In genomic region chrX:7300356-7300721, dm6 we compare ENCODE assay signal across 1 fruit fly cellular context.
TF ChIP-seq lines count a peak whose summit lies in the region.

No protein-coding gene starts in this region.

TF ChIP-seq in whole organism, embryonic, 481 proteins besides CTCF, POLR2A, EP300 and RAD21 (continued from another document):
- peak; percentile 19 for TF ChIP-seq CG2116 (GFP tag; optimal IDR thresholded peaks at IDR 0.05; lab: Kevin White, UChicago)
- TF ChIP-seq Trl (optimal IDR thresholded peaks at IDR 0.05; lab: Kevin White, UChicago) = no peak
- no peak for TF ChIP-seq Trl (GFP tag; optimal IDR thresholded peaks at IDR 0.05; lab: Kevin White, UChicago)
- peak; percentile 34 for TF ChIP-seq Blimp-1 (GFP tag; optimal IDR thresholded peaks at IDR 0.05; lab: Kevin White, UChicago)
- no peak for TF ChIP-seq dmrt11E (tag; optimal IDR thresholded peaks at IDR 0.05; lab: Kevin White, UChicago)
- TF ChIP-seq CG12391 (tag; optimal IDR thresholded peaks at IDR 0.05; lab: Kevin White, UChicago) = peak; percentile 5
- no peak for TF ChIP-seq bbx (GFP tag; IDR thresholded peaks at IDR 0.05; lab: Robert Waterston, UW; ENCODE audit: partially characterized antibody)
- 0 out of 2 replicates have a peak, but pooled peaks have one; percentile 15 for TF ChIP-seq slbo (GFP tag; IDR thresholded peaks at IDR 0.05; lab: Robert Waterston, UW)
- no peak for TF ChIP-seq so (GFP tag; IDR thresholded peaks at IDR 0.05; lab: Robert Waterston, UW)
- no peak for TF ChIP-seq CG15601 (tag; optimal IDR thresholded peaks at IDR 0.05; lab: Kevin White, UChicago)
- peak; percentile 9 for TF ChIP-seq D19A (tag; optimal IDR thresholded peaks at IDR 0.05; lab: Kevin White, UChicago)
- TF ChIP-seq peb (GFP tag; IDR thresholded peaks at IDR 0.05; lab: Robert Waterston, UW) = 0 out of 2 replicates have a peak, but pooled peaks have one; percentile 21
- no peak for TF ChIP-seq BEAF-32 (GFP tag; optimal IDR thresholded peaks at IDR 0.05; lab: Kevin White, UChicago)
- no peak for TF ChIP-seq CG1647 (GFP tag; optimal IDR thresholded peaks at IDR 0.05; lab: Kevin White, UChicago)
- TF ChIP-seq CG1832 (GFP tag; optimal IDR thresholded peaks at IDR 0.05; lab: Kevin White, UChicago) = peak; percentile 25
- no peak for TF ChIP-seq dm (GFP tag; optimal IDR thresholded peaks at IDR 0.05; lab: Kevin White, UChicago)
- TF ChIP-seq Meics (GFP tag; optimal IDR thresholded peaks at IDR 0.05; lab: Kevin White, UChicago) = peak; percentile 19
- no peak for TF ChIP-seq shn (GFP tag; optimal IDR thresholded peaks at IDR 0.05; lab: Kevin White, UChicago)
- TF ChIP-seq CoRest (tag; optimal IDR thresholded peaks at IDR 0.05; lab: Kevin White, UChicago) = peak; percentile 4
- TF ChIP-seq CG31224 (GFP tag; IDR thresholded peaks at IDR 0.05; lab: Robert Waterston, UW) = no peak; the same call in 1 of the 2 replicates
- TF ChIP-seq dysf (GFP tag; IDR thresholded peaks at IDR 0.05; lab: Robert Waterston, UW) = no peak
- no peak for TF ChIP-seq sc (optimal IDR thresholded peaks at IDR 0.05; lab: Kevin White, UChicago)
- no peak for TF ChIP-seq sc (GFP tag; optimal IDR thresholded peaks at IDR 0.05; lab: Kevin White, UChicago)
- no peak for TF ChIP-seq trem (tag; optimal IDR thresholded peaks at IDR 0.05; lab: Kevin White, UChicago)
- TF ChIP-seq cad (GFP tag; optimal IDR thresholded peaks at IDR 0.05; lab: Kevin White, UChicago) = no peak
- 0 out of 3 replicates have a peak, but pooled peaks have one; percentile 48 for TF ChIP-seq otp (GFP tag; IDR thresholded peaks at IDR 0.05; lab: Robert Waterston, UW)
- 0 out of 2 replicates have a peak, but pooled peaks have one; percentile 14 for TF ChIP-seq ttk (GFP tag; IDR thresholded peaks at IDR 0.05; lab: Robert Waterston, UW)
- TF ChIP-seq CG12942 (GFP tag; optimal IDR thresholded peaks at IDR 0.05; lab: Kevin White, UChicago) = no peak
- TF ChIP-seq CG10565 (GFP tag; optimal IDR thresholded peaks at IDR 0.05; lab: Kevin White, UChicago) = no peak
- TF ChIP-seq ssp (GFP tag; IDR thresholded peaks at IDR 0.05; lab: Robert Waterston, UW) = no peak
- no peak for TF ChIP-seq HLH54F (GFP tag; optimal IDR thresholded peaks at IDR 0.05; lab: Kevin White, UChicago)
- no peak for TF ChIP-seq Fer1 (GFP tag; optimal IDR thresholded peaks at IDR 0.05; lab: Kevin White, UChicago)
- TF ChIP-seq Aef1 (GFP tag; IDR thresholded peaks at IDR 0.05; lab: Robert Waterston, UW) = peak; percentile 72
- peak; percentile 4 for TF ChIP-seq CG12071 (GFP tag; optimal IDR thresholded peaks at IDR 0.05; lab: Kevin White, UChicago)
- peak; percentile 79 for TF ChIP-seq Med (GFP tag; lab: Kevin White, UChicago)
- TF ChIP-seq Dll (GFP tag; IDR thresholded peaks at IDR 0.05; lab: Robert Waterston, UW; ENCODE audit: partially characterized antibody) = no peak
- peak; percentile 90 for TF ChIP-seq CG4360 (GFP tag; IDR thresholded peaks at IDR 0.05; lab: Robert Waterston, UW)
- peak; percentile 23 for TF ChIP-seq CG6765 (GFP tag; optimal IDR thresholded peaks at IDR 0.05; lab: Kevin White, UChicago)
- TF ChIP-seq CG8944 (GFP tag; optimal IDR thresholded peaks at IDR 0.05; lab: Kevin White, UChicago) = no peak
- peak; percentile 8 for TF ChIP-seq Myb (GFP tag; optimal IDR thresholded peaks at IDR 0.05; lab: Kevin White, UChicago)
- no peak for TF ChIP-seq CG6854 (GFP tag; optimal IDR thresholded peaks at IDR 0.05; lab: Kevin White, UChicago)
- TF ChIP-seq NFAT (GFP tag; IDR thresholded peaks at IDR 0.05; lab: Robert Waterston, UW) = peak; percentile 24; the same call in 1 of the 2 replicates
- no peak for TF ChIP-seq CG8089 (GFP tag; optimal IDR thresholded peaks at IDR 0.05; lab: Kevin White, UChicago)
- peak; percentile 99 for TF ChIP-seq CG3407 (GFP tag; optimal IDR thresholded peaks at IDR 0.05; lab: Kevin White, UChicago)
- TF ChIP-seq tup (GFP tag; optimal IDR thresholded peaks at IDR 0.05; lab: Kevin White, UChicago) = no peak
- no peak for TF ChIP-seq Scr (GFP tag; IDR thresholded peaks at IDR 0.05; lab: Robert Waterston, UW; ENCODE audit: partially characterized antibody)
- no peak for TF ChIP-seq Hmr (GFP tag; optimal IDR thresholded peaks at IDR 0.05; lab: Kevin White, UChicago)
- 0 out of 2 replicates have a peak, but pooled peaks have one; percentile 5 for TF ChIP-seq CG14014 (GFP tag; IDR thresholded peaks at IDR 0.05; lab: Robert Waterston, UW)
- 0 out of 2 replicates have a peak, but pooled peaks have one; percentile 8 for TF ChIP-seq CG31441 (GFP tag; IDR thresholded peaks at IDR 0.05; lab: Robert Waterston, UW)
- TF ChIP-seq D19B (GFP tag; optimal IDR thresholded peaks at IDR 0.05; lab: Kevin White, UChicago) = no peak
- no peak for TF ChIP-seq CG11723 (GFP tag; optimal IDR thresholded peaks at IDR 0.05; lab: Kevin White, UChicago)
- TF ChIP-seq CG10321 (GFP tag; IDR thresholded peaks at IDR 0.05; lab: Robert Waterston, UW) = 0 out of 2 replicates have a peak, but pooled peaks have one; percentile 5
- peak; percentile 29 for TF ChIP-seq Nf-YC (tag; optimal IDR thresholded peaks at IDR 0.05; lab: Kevin White, UChicago)
- peak; percentile 93 for TF ChIP-seq CG12769 (tag; optimal IDR thresholded peaks at IDR 0.05; lab: Kevin White, UChicago)
- peak; percentile 48 for TF ChIP-seq Rfx (GFP tag; IDR thresholded peaks at IDR 0.05; lab: Robert Waterston, UW)
- no peak for TF ChIP-seq CG30431 (GFP tag; optimal IDR thresholded peaks at IDR 0.05; lab: Kevin White, UChicago)
- no peak for TF ChIP-seq CG4854 (GFP tag; optimal IDR thresholded peaks at IDR 0.05; lab: Kevin White, UChicago)
- TF ChIP-seq pho (GFP tag; optimal IDR thresholded peaks at IDR 0.05; lab: Kevin White, UChicago) = no peak
- TF ChIP-seq onecut (GFP tag; IDR thresholded peaks at IDR 0.05; lab: Robert Waterston, UW) = 0 out of 2 replicates have a peak, but pooled peaks have one; percentile 5
- TF ChIP-seq phol (tag; optimal IDR thresholded peaks at IDR 0.05; lab: Kevin White, UChicago) = peak; percentile 65
- peak; percentile 49 for TF ChIP-seq CG3281 (GFP tag; optimal IDR thresholded peaks at IDR 0.05; lab: Kevin White, UChicago)
- TF ChIP-seq yki (optimal IDR thresholded peaks at IDR 0.05; lab: Kevin White, UChicago) = no peak
- peak; percentile 12 for TF ChIP-seq CG1792 (GFP tag; optimal IDR thresholded peaks at IDR 0.05; lab: Kevin White, UChicago)
- TF ChIP-seq Hand (GFP tag; optimal IDR thresholded peaks at IDR 0.05; lab: Kevin White, UChicago) = peak; percentile 48
- TF ChIP-seq Kr (GFP tag; optimal IDR thresholded peaks at IDR 0.05; lab: Kevin White, UChicago) = no peak
- no peak for TF ChIP-seq luna (GFP tag; optimal IDR thresholded peaks at IDR 0.05; lab: Kevin White, UChicago)
- 0 out of 2 replicates have a peak, but pooled peaks have one; percentile 8 for TF ChIP-seq Xrp1 (GFP tag; IDR thresholded peaks at IDR 0.05; lab: Robert Waterston, UW)
- TF ChIP-seq trh (GFP tag; optimal IDR thresholded peaks at IDR 0.05; lab: Kevin White, UChicago) = no peak
- peak; percentile 12 for TF ChIP-seq CG17359 (tag; optimal IDR thresholded peaks at IDR 0.05; lab: Kevin White, UChicago)
- no peak for TF ChIP-seq amos (GFP tag; IDR thresholded peaks at IDR 0.05; lab: Robert Waterston, UW; ENCODE audit: partially characterized antibody)
- no peak for TF ChIP-seq CG15696 (tag; optimal IDR thresholded peaks at IDR 0.05; lab: Kevin White, UChicago)
- TF ChIP-seq wor (GFP tag; IDR thresholded peaks at IDR 0.05; lab: Robert Waterston, UW) = no peak
- TF ChIP-seq Lhr (GFP tag; optimal IDR thresholded peaks at IDR 0.05; lab: Kevin White, UChicago) = no peak
- no peak for TF ChIP-seq pros (GFP tag; optimal IDR thresholded peaks at IDR 0.05; lab: Kevin White, UChicago)
- TF ChIP-seq Poxn (GFP tag; IDR thresholded peaks at IDR 0.05; lab: Robert Waterston, UW) = no peak
- TF ChIP-seq eve (GFP tag; optimal IDR thresholded peaks at IDR 0.05; lab: Kevin White, UChicago) = no peak
- no peak for TF ChIP-seq CG13624 (GFP tag; optimal IDR thresholded peaks at IDR 0.05; lab: Kevin White, UChicago)
- peak; percentile 69; the same call in 1 of the 2 replicates for TF ChIP-seq CG8765 (GFP tag; IDR thresholded peaks at IDR 0.05; lab: Robert Waterston, UW)
- no peak for TF ChIP-seq CG12299 (tag; optimal IDR thresholded peaks at IDR 0.05; lab: Kevin White, UChicago)
- TF ChIP-seq Hr78 (GFP tag; optimal IDR thresholded peaks at IDR 0.05; lab: Kevin White, UChicago) = no peak
- peak; percentile 31 for TF ChIP-seq bab2 (GFP tag; optimal IDR thresholded peaks at IDR 0.05; lab: Kevin White, UChicago)
- peak; percentile 9 for TF ChIP-seq CG12659 (GFP tag; optimal IDR thresholded peaks at IDR 0.05; lab: Kevin White, UChicago)
- TF ChIP-seq Hsf (GFP tag; optimal IDR thresholded peaks at IDR 0.05; lab: Kevin White, UChicago) = no peak
- TF ChIP-seq mirr (GFP tag; optimal IDR thresholded peaks at IDR 0.05; lab: Kevin White, UChicago) = peak; percentile 31
- TF ChIP-seq CG6254 (GFP tag; optimal IDR thresholded peaks at IDR 0.05; lab: Kevin White, UChicago) = no peak
- TF ChIP-seq CG2712 (tag; optimal IDR thresholded peaks at IDR 0.05; lab: Kevin White, UChicago) = peak; percentile 24
- TF ChIP-seq CG1603 (tag; optimal IDR thresholded peaks at IDR 0.05; lab: Kevin White, UChicago) = peak; percentile 41
- no peak for TF ChIP-seq pan (optimal IDR thresholded peaks at IDR 0.05; lab: Kevin White, UChicago)
- no peak for TF ChIP-seq pan (GFP tag; optimal IDR thresholded peaks at IDR 0.05 in 1 of 2, IDR thresholded peaks at IDR 0.05 in 1 of 2)
- 0 out of 2 replicates have a peak, but pooled peaks have one; percentile 7 for TF ChIP-seq CG10366 (GFP tag; IDR thresholded peaks at IDR 0.05; lab: Robert Waterston, UW)
- TF ChIP-seq toy (GFP tag; IDR thresholded peaks at IDR 0.05; lab: Robert Waterston, UW) = 0 out of 2 replicates have a peak, but pooled peaks have one; percentile 34
- TF ChIP-seq CG15269 (tag; optimal IDR thresholded peaks at IDR 0.05; lab: Kevin White, UChicago) = peak; percentile 6
- TF ChIP-seq CG13424 (tag; optimal IDR thresholded peaks at IDR 0.05; lab: Kevin White, UChicago) = no peak
- TF ChIP-seq tgo (GFP tag; IDR thresholded peaks at IDR 0.05; lab: Robert Waterston, UW) = 0 out of 3 replicates have a peak, but pooled peaks have one; percentile 16
- no peak for TF ChIP-seq Usf (GFP tag; optimal IDR thresholded peaks at IDR 0.05; lab: Kevin White, UChicago)
- peak; percentile 10 for TF ChIP-seq Fer3 (tag; optimal IDR thresholded peaks at IDR 0.05; lab: Kevin White, UChicago)
- no peak for TF ChIP-seq her (GFP tag; optimal IDR thresholded peaks at IDR 0.05; lab: Kevin White, UChicago)
- TF ChIP-seq CG2678 (tag; optimal IDR thresholded peaks at IDR 0.05; lab: Kevin White, UChicago) = peak; percentile 23
- no peak for TF ChIP-seq Stat92E (GFP tag; optimal IDR thresholded peaks at IDR 0.05; lab: Kevin White, UChicago)
- TF ChIP-seq lilli (GFP tag; optimal IDR thresholded peaks at IDR 0.05; lab: Kevin White, UChicago) = no peak
- no peak for TF ChIP-seq Dad (GFP tag; optimal IDR thresholded peaks at IDR 0.05; lab: Kevin White, UChicago)
- TF ChIP-seq esg (GFP tag; conservative IDR thresholded peaks at IDR 0.05; lab: Robert Waterston, UW) = no peak
- peak; percentile 9 for TF ChIP-seq jumu (GFP tag; optimal IDR thresholded peaks at IDR 0.05; lab: Kevin White, UChicago)
- TF ChIP-seq MBD-R2 (GFP tag; IDR thresholded peaks at IDR 0.05; lab: Robert Waterston, UW) = no peak
- peak; percentile 14 for TF ChIP-seq CG18262 (tag; optimal IDR thresholded peaks at IDR 0.05; lab: Kevin White, UChicago)
- no peak for TF ChIP-seq CG10543 (GFP tag; optimal IDR thresholded peaks at IDR 0.05; lab: Kevin White, UChicago)
- TF ChIP-seq Ets65A (GFP tag; lab: Kevin White, UChicago) = no peak
- TF ChIP-seq Rx (GFP tag; IDR thresholded peaks at IDR 0.05; lab: Robert Waterston, UW) = 0 out of 2 replicates have a peak, but pooled peaks have one; percentile 3
- TF ChIP-seq MTF-1 (GFP tag; optimal IDR thresholded peaks at IDR 0.05; lab: Kevin White, UChicago; ENCODE audit: borderline replicate concordance) = no peak
- TF ChIP-seq Tbp (GFP tag; optimal IDR thresholded peaks at IDR 0.05; lab: Kevin White, UChicago) = no peak
- peak; percentile 22 for TF ChIP-seq CG16863 (GFP tag; optimal IDR thresholded peaks at IDR 0.05; lab: Kevin White, UChicago)
- no peak for TF ChIP-seq fd96Cb (tag; optimal IDR thresholded peaks at IDR 0.05; lab: Kevin White, UChicago)
- TF ChIP-seq CG34422 (GFP tag; IDR thresholded peaks at IDR 0.05; lab: Robert Waterston, UW) = 0 out of 3 replicates have a peak, but pooled peaks have one; percentile 7
- TF ChIP-seq H15 (GFP tag; IDR thresholded peaks at IDR 0.05; lab: Robert Waterston, UW) = 0 out of 3 replicates have a peak, but pooled peaks have one; percentile 8
- peak; percentile 4 for TF ChIP-seq zfh2 (GFP tag; optimal IDR thresholded peaks at IDR 0.05; lab: Kevin White, UChicago)
- peak; percentile 25 for TF ChIP-seq az2 (GFP tag; optimal IDR thresholded peaks at IDR 0.05; lab: Kevin White, UChicago)
- TF ChIP-seq CG32767 (GFP tag; IDR thresholded peaks at IDR 0.05; lab: Robert Waterston, UW) = no peak
- TF ChIP-seq CG17612 (GFP tag; IDR thresholded peaks at IDR 0.05; lab: Robert Waterston, UW) = no peak
- TF ChIP-seq CG1602 (GFP tag; optimal IDR thresholded peaks at IDR 0.05; lab: Kevin White, UChicago) = no peak
- no peak for TF ChIP-seq sens (GFP tag; lab: Kevin White, UChicago)
- TF ChIP-seq CG7987 (GFP tag; optimal IDR thresholded peaks at IDR 0.05; lab: Kevin White, UChicago) = no peak
- TF ChIP-seq CG13123 (GFP tag; optimal IDR thresholded peaks at IDR 0.05; lab: Kevin White, UChicago) = no peak
- no peak for TF ChIP-seq CG12236 (GFP tag; optimal IDR thresholded peaks at IDR 0.05; lab: Kevin White, UChicago)
- TF ChIP-seq CG9932 (GFP tag; IDR thresholded peaks at IDR 0.05; lab: Robert Waterston, UW) = 0 out of 2 replicates have a peak, but pooled peaks have one; percentile 31
- peak; percentile 48; the same call in 1 of the 3 replicates for TF ChIP-seq CG17361 (GFP tag; IDR thresholded peaks at IDR 0.05; lab: Robert Waterston, UW)
- peak; percentile 91 for TF ChIP-seq Vsx1 (GFP tag; optimal IDR thresholded peaks at IDR 0.05; lab: Kevin White, UChicago)
- no peak for TF ChIP-seq CG5180 (GFP tag; optimal IDR thresholded peaks at IDR 0.05; lab: Kevin White, UChicago)
- no peak for TF ChIP-seq tap (tag; optimal IDR thresholded peaks at IDR 0.05; lab: Kevin White, UChicago)
- no peak for TF ChIP-seq D (optimal IDR thresholded peaks at IDR 0.05; lab: Kevin White, UChicago)
- TF ChIP-seq D (GFP tag; optimal IDR thresholded peaks at IDR 0.05; lab: Kevin White, UChicago) = no peak
- TF ChIP-seq nom (GFP tag; optimal IDR thresholded peaks at IDR 0.05; lab: Kevin White, UChicago) = no peak
